Worm (Caenorhabditis elegans) whole organism, L4/young adult: ENCODE measurements around the gene mtcu-2.

Experiments used
- W03F9.2 ChIP-seq: fragments of 150-350 bp; optimal IDR thresholded peaks from 2 replicates; lab custom pipeline; 2014; ENCODE audit warnings: missing biosample characterization, missing genetic modification characterization
- dao-5 ChIP-seq: sonication (generic microtip); optimal IDR thresholded peaks from 2 replicates; lab custom pipeline; 2016; ENCODE audit warnings: missing genotype, missing genetic modification characterization, moderate library complexity, missing compliant biosample characterization
- him-1 ChIP-seq: sonication (generic microtip); optimal IDR thresholded peaks from 2 replicates; lab custom pipeline; 2016; ENCODE audit warnings: missing genotype, missing genetic modification reagents, missing genetic modification characterization, missing compliant biosample characterization

DNA sequence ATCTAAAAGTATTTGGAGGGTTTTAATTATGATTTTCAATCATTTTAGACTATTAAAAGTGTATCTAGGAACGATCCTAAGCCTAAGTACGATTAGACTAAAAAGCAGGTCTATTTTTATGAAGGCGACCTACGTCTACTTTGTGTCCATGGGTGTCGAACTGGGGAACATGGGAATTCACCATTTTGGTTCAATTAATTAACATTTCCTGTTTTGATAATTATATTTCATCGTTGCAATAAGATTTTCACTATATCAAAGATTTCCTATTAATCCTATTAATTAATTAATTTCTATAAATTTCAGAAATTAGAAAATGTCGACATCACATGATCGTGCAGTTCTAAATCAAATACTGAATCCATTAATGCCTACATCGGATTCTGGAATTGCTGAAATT lies 3.1 kb downstream of the mtcu-2 start, which contains the start of gene ttc-36:
- TF ChIP-seq W03F9.2 (tag; lab: Kevin White, UChicago) (no peak), dao-5 (no peak), him-1 (no peak)
